Fruit fly (Drosophila melanogaster): Measurements from ENCODE around the gene loqs.
A peak's percentile ranks its signal among the peaks of the same experiment; 100 is the strongest.

dm6 chr2L:13399565-13399964, 17.1 kb downstream of the loqs start:
- TF ChIP-seq Eip93F (GFP tag; optimal IDR thresholded peaks at IDR 0.05) (no peak), OdsH (GFP tag; optimal IDR thresholded peaks at IDR 0.05) (peak; percentile 27), CG8632 (GFP tag; optimal IDR thresholded peaks at IDR 0.05) (no peak), esn (GFP tag; optimal IDR thresholded peaks at IDR 0.05) (no peak), CG8119 (GFP tag; IDR thresholded peaks at IDR 0.05) (peak; percentile 52; the same call in 1 of the 3 replicates)
